Fruit fly (Drosophila melanogaster): Measurements from ENCODE around the gene CG2889.

Gene CG2889

dm6 chrX:10473510-10474212, at the start of gene CG2889:
CG2889 (plus strand) TSS chrX:10473938.
- TF ChIP-seq CG17801 (GFP tag; optimal IDR thresholded peaks at IDR 0.05; ENCODE audit: partially characterized antibody), result no peak

DNA sequence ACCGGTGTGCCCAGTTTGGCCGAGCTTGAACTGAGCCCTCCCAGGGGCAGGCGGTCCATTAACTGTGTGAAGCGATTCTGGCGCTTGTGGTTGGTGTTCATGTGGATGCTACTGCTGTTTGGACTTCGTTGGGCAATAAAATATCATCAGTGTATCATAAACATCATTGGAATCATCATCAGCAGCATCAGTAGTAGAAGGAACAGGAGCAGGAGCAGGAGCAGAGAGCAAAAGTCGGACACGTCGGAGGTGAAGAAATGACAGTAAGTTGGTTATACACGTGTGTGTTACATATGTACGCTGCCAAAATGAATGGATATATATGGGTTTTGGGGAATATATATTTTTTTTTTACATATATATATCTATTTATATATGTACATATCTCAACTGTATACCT, 41.0 kb upstream of the CG2889 start, which contains the start of gene CG12640:
CG12640 (minus strand) TSS at position 101 of the 400 bp plus-strand sequence.
- TF ChIP-seq CG17801 (GFP tag; optimal IDR thresholded peaks at IDR 0.05; ENCODE audit: partially characterized antibody), result no peak

- TF ChIP-seq CG17801 (GFP tag; optimal IDR thresholded peaks at IDR 0.05; ENCODE audit: partially characterized antibody), result no peak
These were observed 18.9 kb upstream of the CG2889 start, which contains the start of gene CG32683 for dm6 chrX:10454795-10455194. CG32683 (minus strand) TSS chrX:10454895.

- TF ChIP-seq CG17801 (GFP tag; optimal IDR thresholded peaks at IDR 0.05; ENCODE audit: partially characterized antibody), result no peak
These were observed 14.2 kb upstream of the CG2889 start, which contains the start of gene Or9a for dm6 chrX:10459576-10459975. Or9a (minus strand) TSS chrX:10459676.

DNA sequence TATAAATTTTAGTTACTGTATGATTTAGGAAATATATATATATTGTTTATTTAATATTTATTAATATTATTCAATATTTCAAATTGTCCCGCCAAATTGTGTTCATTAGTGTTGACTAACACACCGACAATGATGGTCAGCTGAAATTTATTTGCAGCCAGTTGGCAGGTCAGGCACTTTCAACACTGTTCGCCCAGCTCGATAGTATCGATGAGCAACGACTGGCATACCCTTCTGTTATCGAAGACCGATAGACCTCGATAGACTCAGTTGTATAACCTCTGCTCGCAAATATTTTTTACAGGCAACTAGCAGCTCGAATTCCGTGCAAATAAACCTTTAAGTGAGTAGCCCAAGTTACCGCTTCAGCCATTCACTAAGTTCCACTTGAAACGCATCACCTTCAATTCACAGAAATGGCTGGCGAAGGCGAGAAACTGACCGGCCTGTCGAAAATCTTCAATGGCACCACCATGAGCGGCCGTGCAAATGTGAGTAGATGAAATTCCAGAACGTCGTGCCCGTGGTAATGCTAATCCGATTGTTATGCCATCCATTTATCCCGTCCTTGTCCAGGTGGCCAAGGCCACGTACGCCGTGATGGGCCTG, 13.1 kb upstream of the CG2889 start, which contains the start of gene Neb-cGP:
Neb-cGP (plus strand) TSS at position 231 of the 609 bp plus-strand sequence.
- peak; percentile 73 for TF ChIP-seq CG17801 (GFP tag; optimal IDR thresholded peaks at IDR 0.05; ENCODE audit: partially characterized antibody)

dm6 chrX:10461938-10462337, 11.8 kb upstream of the CG2889 start:
- TF ChIP-seq CG17801 (GFP tag; optimal IDR thresholded peaks at IDR 0.05; ENCODE audit: partially characterized antibody), result no peak

DNA sequence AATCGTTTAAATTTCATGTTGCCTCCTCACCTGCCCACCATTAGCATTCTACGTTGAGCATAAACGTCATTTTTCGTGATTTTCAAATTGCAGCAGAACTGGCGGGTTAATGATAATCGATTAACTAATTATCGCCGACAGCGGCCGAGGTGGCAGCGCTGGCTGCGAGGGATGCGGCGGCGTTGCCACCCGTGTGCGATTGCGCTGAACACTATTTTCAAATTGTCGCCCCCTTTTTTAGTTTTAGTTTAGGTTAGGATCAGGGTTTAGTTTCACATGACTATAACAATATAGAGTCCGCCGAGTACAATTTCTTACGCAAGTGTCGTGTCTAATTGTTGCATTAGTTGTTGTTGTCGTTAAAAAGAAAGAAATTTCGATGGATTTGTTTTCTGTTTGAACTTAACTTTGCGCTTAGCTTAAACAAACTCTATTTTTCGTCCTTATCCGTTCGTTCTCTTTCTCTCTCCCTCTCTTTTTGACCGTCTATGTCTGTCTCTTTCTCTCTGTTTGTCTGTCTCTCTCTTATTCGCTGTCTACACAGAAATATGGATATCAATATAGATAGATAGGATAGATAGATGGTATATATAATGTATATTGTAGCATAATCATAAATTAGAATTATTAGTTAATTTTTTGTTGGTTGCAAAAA, 10.6 kb upstream of the CG2889 start:
- TF ChIP-seq CG17801 (GFP tag; optimal IDR thresholded peaks at IDR 0.05; ENCODE audit: partially characterized antibody), result no peak

dm6 chrX:10464531-10464930, 9.2 kb upstream of the CG2889 start:
- TF ChIP-seq CG17801 (GFP tag; optimal IDR thresholded peaks at IDR 0.05; ENCODE audit: partially characterized antibody), result no peak

DNA sequence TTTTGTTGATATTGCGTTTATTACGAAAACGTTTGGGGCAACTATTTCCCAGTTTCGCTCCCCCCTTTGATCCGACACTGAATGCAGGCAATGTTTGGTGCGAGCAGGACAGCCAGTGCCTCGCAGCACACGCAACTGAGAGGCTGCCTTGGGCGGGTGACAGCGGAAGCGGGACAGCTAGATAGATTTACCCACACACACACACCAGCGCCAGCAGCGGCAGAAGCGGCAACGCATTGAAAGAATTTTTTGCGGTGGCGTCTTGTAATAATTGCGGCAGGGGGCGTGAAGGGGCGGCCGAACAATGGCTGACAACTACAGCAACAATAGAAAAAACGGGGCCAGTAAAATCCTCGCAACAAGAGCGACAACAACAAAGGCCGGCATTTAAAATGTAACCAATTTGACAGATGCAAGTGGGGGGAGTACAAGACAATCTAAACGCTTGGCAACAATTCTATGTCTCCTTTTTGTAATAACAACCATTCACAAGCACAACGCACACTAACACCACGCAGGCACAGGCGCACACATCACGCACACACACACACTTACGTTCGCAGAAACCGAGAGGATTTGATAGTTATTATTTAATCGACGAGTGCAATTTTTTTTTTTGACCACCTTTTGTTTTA, 1.0 kb upstream of the CG2889 start:
- TF ChIP-seq CG17801 (GFP tag; optimal IDR thresholded peaks at IDR 0.05; ENCODE audit: partially characterized antibody), result peak; percentile 6

- TF ChIP-seq CG17801 (GFP tag; optimal IDR thresholded peaks at IDR 0.05; ENCODE audit: partially characterized antibody), result no peak
These were observed 439 bp downstream of the CG2889 start for dm6 chrX:10474213-10474540.

DNA sequence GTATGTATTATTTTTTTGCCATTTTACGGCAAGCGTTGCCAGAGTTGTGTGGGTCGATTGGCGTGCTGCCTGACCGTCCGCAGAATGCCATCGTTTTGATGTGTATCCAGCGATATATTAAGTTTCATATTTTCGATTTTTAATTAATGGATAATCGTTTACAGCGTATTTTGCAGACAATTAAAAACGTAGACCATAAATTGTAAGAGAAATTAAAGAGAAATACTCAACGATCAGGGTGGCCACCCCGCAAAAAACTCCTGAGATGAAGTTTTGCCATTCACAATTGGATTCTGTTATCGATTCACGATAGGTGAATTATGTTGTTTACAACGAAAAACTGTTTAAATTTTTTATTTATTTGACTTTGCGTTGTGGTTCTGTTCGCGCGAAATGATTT, 887 bp downstream of the CG2889 start, which contains the start of gene nocte:
nocte (minus strand) TSS at position 51 of the 400 bp plus-strand sequence.
- no peak for TF ChIP-seq CG17801 (GFP tag; optimal IDR thresholded peaks at IDR 0.05; ENCODE audit: partially characterized antibody)

DNA sequence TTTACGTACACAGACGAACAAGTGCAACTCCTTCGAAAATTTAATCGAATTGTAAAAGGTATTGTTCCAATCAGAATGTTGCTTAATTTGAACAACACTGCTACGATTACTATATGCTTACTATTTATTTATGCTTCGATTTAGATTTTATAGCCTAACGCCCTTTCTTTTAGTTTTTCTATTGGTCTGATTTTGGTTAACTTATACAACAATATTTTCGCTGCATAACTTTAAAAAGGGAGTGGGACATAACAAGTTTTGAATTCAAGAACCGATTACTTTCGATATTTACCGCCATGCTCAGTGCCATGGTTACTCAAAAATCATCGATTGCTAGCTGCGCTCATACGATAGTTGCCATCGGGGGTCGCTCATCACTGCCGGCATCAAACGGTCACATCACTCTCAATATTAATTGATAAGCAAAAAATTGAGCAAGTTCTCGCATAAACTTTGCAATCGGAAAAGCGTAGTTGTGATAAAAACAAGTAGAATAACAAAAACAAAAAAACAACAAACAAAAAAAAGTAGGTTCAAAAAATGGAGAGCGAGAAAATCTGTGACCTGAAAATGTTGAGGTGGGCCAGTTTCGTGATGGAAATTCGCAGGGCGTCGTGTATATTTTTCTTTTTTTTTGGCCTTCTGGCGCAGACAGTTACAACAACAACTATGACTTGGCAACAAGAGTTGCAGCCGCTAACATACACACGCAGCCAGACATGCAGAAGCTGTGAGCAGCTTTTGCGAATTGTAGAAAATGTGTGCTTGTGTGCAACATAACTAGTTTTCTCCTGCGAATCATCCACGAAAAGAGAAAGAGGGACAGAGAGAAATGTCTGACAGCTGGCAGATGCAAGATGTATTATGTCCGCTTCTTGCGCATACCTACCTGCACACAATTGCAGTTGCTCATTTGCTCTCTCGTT, 5.0 kb downstream of the CG2889 start, which contains the start of the genes CG2887 and PPP4R2r:
CG2887 (minus strand) TSS at position 51 of the 926 bp plus-strand sequence.
PPP4R2r (plus strand) TSS at position 396 of the 926 bp plus-strand sequence.
- peak; percentile 64 for TF ChIP-seq CG17801 (GFP tag; optimal IDR thresholded peaks at IDR 0.05; ENCODE audit: partially characterized antibody)

DNA sequence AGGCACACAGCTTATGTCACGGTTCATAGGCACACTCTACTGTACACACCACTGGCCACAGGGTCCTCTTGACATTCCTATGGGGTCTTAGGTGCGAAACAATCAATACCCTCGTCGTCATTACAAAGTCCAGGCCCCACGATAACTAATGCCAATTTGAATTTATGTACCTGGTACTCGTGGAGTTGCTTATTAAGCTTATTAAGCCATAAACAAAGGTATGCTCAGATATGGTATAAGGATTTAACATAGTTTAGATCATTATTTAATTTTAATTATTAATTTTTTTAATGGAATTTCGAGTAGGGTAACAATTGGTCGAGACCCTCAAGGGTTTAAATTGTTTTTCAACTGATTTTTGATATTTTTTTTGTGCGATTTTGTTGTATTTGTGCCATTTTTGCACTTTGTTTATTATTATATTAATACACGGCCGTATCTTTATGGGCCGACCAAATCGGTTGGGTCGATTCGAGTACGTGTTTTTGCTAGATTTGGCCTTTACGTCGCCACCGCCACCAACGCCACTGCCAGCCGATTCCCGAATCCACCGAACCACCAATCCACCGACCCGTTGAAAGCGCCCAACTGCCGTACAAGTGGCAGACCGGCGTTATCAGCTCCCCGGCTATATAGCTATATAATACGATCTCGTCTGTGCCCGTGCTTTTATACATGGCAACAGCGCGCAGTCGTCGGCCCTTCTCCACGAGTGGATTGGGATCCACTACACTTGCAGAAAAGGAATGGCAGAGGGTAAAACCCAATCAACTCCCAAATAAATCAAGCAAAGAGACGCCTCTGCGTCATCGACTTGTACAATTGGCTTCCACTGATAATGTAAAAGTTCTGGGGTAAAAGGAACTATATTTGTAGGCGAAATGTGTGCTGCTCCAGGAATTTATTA, 10.7 kb downstream of the CG2889 start:
- TF ChIP-seq CG17801 (GFP tag; optimal IDR thresholded peaks at IDR 0.05; ENCODE audit: partially characterized antibody), result peak; percentile 25

Measured in ovary, adult (tissue).